Worm (Caenorhabditis elegans) whole organism, midembryonic: ENCODE results near the gene bcat-1.

Experiments
- flt-1 ChIP-seq: fragments of 200-800 bp; sonication (Bioruptor generic); IDR thresholded peaks from 2 replicates; pipeline ENCODE4 v1.3.6; 2022; ENCODE audit warnings: missing genetic modification characterization, missing compliant biosample characterization
- klf-2 ChIP-seq: fragments of 200-800 bp; sonication (Bioruptor generic); conservative IDR thresholded peaks from 2 replicates; pipeline ENCODE4 v1.3.6; 2022; ENCODE audit warnings: missing genetic modification reagents, missing genetic modification characterization, missing compliant biosample characterization
- med-1 ChIP-seq: sonication (generic microtip); optimal IDR thresholded peaks from 2 replicates; lab custom pipeline; 2017; ENCODE audit warnings: missing genetic modification characterization, mild to moderate bottlenecking, missing compliant biosample characterization, antibody characterized with exemption, missing genetic modification reagents; ENCODE audit not compliant: insufficient read depth
- tab-1 ChIP-seq: fragments of 200-800 bp; sonication (Bioruptor generic); IDR thresholded peaks from 2 replicates; pipeline ENCODE4 v1.3.6; 2022; ENCODE audit warnings: missing genetic modification characterization, missing compliant biosample characterization
- ztf-23 ChIP-seq: fragments of 200-800 bp; sonication (Bioruptor generic); IDR thresholded peaks from 2 replicates; pipeline ENCODE4 v1.3.6; 2022; ENCODE audit warnings: missing genetic modification reagents, missing genetic modification characterization, missing compliant biosample characterization

- no peak for TF ChIP-seq tab-1 (GFP tag; lab: Robert Waterston, UW)
- no peak for TF ChIP-seq flt-1 (GFP tag; lab: Robert Waterston, UW)
- no peak for TF ChIP-seq ztf-23 (GFP tag; lab: Robert Waterston, UW)
- no peak for TF ChIP-seq klf-2 (GFP tag; lab: Robert Waterston, UW)
- TF ChIP-seq med-1 (GFP tag; lab: Kevin White, UChicago) = no peak
Measured at ce11 chrX:12863262-12863661, 14.0 kb upstream of the bcat-1 start.
